Worm (Caenorhabditis elegans): ENCODE results near the gene VB0395L.1.

ce11 chrX:16006529-16006928 lies 10.3 kb downstream of the VB0395L.1 start, which contains the start of gene C09G1.4:
- TF ChIP-seq daf-12 (tag; optimal IDR thresholded peaks at IDR 0.05) (no peak), nhr-28 (tag; optimal IDR thresholded peaks at IDR 0.05) (no peak), snpc-4 (tag; optimal IDR thresholded peaks at IDR 0.05) (no peak), tbx-2 (tag; optimal IDR thresholded peaks at IDR 0.05) (no peak), nhr-11 (tag; optimal IDR thresholded peaks at IDR 0.05) (no peak), hmg-11 (tag; optimal IDR thresholded peaks at IDR 0.05) (no peak), elt-1 (tag; optimal IDR thresholded peaks at IDR 0.05) (no peak), aly-2 (tag; optimal IDR thresholded peaks at IDR 0.05) (no peak)
